Fruit fly (Drosophila melanogaster): ENCODE data around the gene ppk30.

ppk30 gene

dm6 chr3R:29675333-29675732 is 6.4 kb downstream of the ppk30 start, which contains the start of the genes Bub3 and Cap-D2 (continued):
- TF ChIP-seq Rel (GFP tag; optimal IDR thresholded peaks at IDR 0.05) = no peak
- peak; percentile 19 for TF ChIP-seq Rel (tag; optimal IDR thresholded peaks at IDR 0.05)
- peak; percentile 55 for TF ChIP-seq HLH106 (tag; optimal IDR thresholded peaks at IDR 0.05)
- TF ChIP-seq CG9705 (GFP tag; optimal IDR thresholded peaks at IDR 0.05) = no peak
- peak; percentile 69 for TF ChIP-seq rgr (GFP tag; optimal IDR thresholded peaks at IDR 0.05)
- TF ChIP-seq Myc (optimal IDR thresholded peaks at IDR 0.05) = peak; percentile 28
- no peak for TF ChIP-seq jim (GFP tag; optimal IDR thresholded peaks at IDR 0.05)
- no peak for TF ChIP-seq N (GFP tag; optimal IDR thresholded peaks at IDR 0.05)
- TF ChIP-seq Dif (GFP tag; optimal IDR thresholded peaks at IDR 0.05; ENCODE audit: partially characterized antibody) = no peak
- TF ChIP-seq Dfd (GFP tag; optimal IDR thresholded peaks at IDR 0.05) = no peak
- peak; percentile 70 for TF ChIP-seq ey (GFP tag; optimal IDR thresholded peaks at IDR 0.05)
- TF ChIP-seq lola (GFP tag; optimal IDR thresholded peaks at IDR 0.05) = no peak

- TF ChIP-seq br (GFP tag; optimal IDR thresholded peaks at IDR 0.05) (no peak), HLH106 (tag; optimal IDR thresholded peaks at IDR 0.05) (no peak), Mio (GFP tag; optimal IDR thresholded peaks at IDR 0.05) (no peak), Dfd (GFP tag; optimal IDR thresholded peaks at IDR 0.05) (no peak), brk (GFP tag; optimal IDR thresholded peaks at IDR 0.05) (no peak), Hr83 (GFP tag; optimal IDR thresholded peaks at IDR 0.05; ENCODE audit: poor library complexity, severe bottlenecking) (no peak), pan (optimal IDR thresholded peaks at IDR 0.05) (no peak), usp (GFP tag; optimal IDR thresholded peaks at IDR 0.05) (no peak), CrebA (GFP tag; optimal IDR thresholded peaks at IDR 0.05; ENCODE audit: borderline replicate concordance) (no peak)
These were observed 12.3 kb downstream of the ppk30 start for dm6 chr3R:29681241-29681640.

- no peak for TF ChIP-seq usp (GFP tag; optimal IDR thresholded peaks at IDR 0.05)
- TF ChIP-seq sv (GFP tag; optimal IDR thresholded peaks at IDR 0.05) = no peak
- peak; percentile 65 for TF ChIP-seq Myc (optimal IDR thresholded peaks at IDR 0.05)
- no peak for TF ChIP-seq CG9705 (GFP tag; optimal IDR thresholded peaks at IDR 0.05)
- no peak for TF ChIP-seq dsf (GFP tag; optimal IDR thresholded peaks at IDR 0.05; ENCODE audit: borderline replicate concordance)
- TF ChIP-seq sage (GFP tag; optimal IDR thresholded peaks at IDR 0.05) = no peak
- no peak for TF ChIP-seq brk (GFP tag; optimal IDR thresholded peaks at IDR 0.05)
- TF ChIP-seq Mio (GFP tag; optimal IDR thresholded peaks at IDR 0.05) = no peak
- no peak for TF ChIP-seq dl (GFP tag; optimal IDR thresholded peaks at IDR 0.05; ENCODE audit: insufficient read depth in 1 of 2, partially characterized antibody in 2 of 2)
- no peak for TF ChIP-seq dmrt93B (GFP tag; optimal IDR thresholded peaks at IDR 0.05)
- no peak for TF ChIP-seq rgr (GFP tag; optimal IDR thresholded peaks at IDR 0.05)
- no peak for TF ChIP-seq lola (GFP tag; optimal IDR thresholded peaks at IDR 0.05)
- no peak for TF ChIP-seq ey (GFP tag; optimal IDR thresholded peaks at IDR 0.05)
- peak; percentile 66 for TF ChIP-seq Dif (GFP tag; optimal IDR thresholded peaks at IDR 0.05; ENCODE audit: partially characterized antibody)
- no peak for TF ChIP-seq Rel (GFP tag; optimal IDR thresholded peaks at IDR 0.05)
- no peak for TF ChIP-seq Rel (tag; optimal IDR thresholded peaks at IDR 0.05)
- TF ChIP-seq Hr78 (GFP tag; optimal IDR thresholded peaks at IDR 0.05) = no peak
- peak; percentile 7 for TF ChIP-seq N (GFP tag; optimal IDR thresholded peaks at IDR 0.05)
- no peak for TF ChIP-seq pan (optimal IDR thresholded peaks at IDR 0.05)
These were observed 13.2 kb downstream of the ppk30 start, which contains the start of the genes CG7582 and Gycalpha99B for dm6 chr3R:29682152-29682600. Gene CG7582 (minus strand): TSS chr3R:29682278. Gene Gycalpha99B (plus strand): TSS chr3R:29682503.

dm6 chr3R:29686698-29687097 is 17.7 kb downstream of the ppk30 start:
- TF ChIP-seq N (GFP tag; optimal IDR thresholded peaks at IDR 0.05) = no peak
- no peak for TF ChIP-seq Dfd (GFP tag; optimal IDR thresholded peaks at IDR 0.05)
- TF ChIP-seq h (GFP tag; optimal IDR thresholded peaks at IDR 0.05) = no peak
- TF ChIP-seq GATAd (GFP tag; optimal IDR thresholded peaks at IDR 0.05) = no peak
- no peak for TF ChIP-seq CG32264 (GFP tag; optimal IDR thresholded peaks at IDR 0.05)
- TF ChIP-seq Vsx2 (GFP tag; optimal IDR thresholded peaks at IDR 0.05; ENCODE audit: partially characterized antibody) = no peak
- no peak for TF ChIP-seq psq (GFP tag; optimal IDR thresholded peaks at IDR 0.05)

- TF ChIP-seq Dif (GFP tag; optimal IDR thresholded peaks at IDR 0.05; ENCODE audit: partially characterized antibody) = no peak
- no peak for TF ChIP-seq Hr83 (GFP tag; optimal IDR thresholded peaks at IDR 0.05; ENCODE audit: poor library complexity, severe bottlenecking)
- TF ChIP-seq Dfd (GFP tag; optimal IDR thresholded peaks at IDR 0.05) = no peak
- no peak for TF ChIP-seq GATAd (GFP tag; optimal IDR thresholded peaks at IDR 0.05)
- TF ChIP-seq dl (GFP tag; optimal IDR thresholded peaks at IDR 0.05; ENCODE audit: insufficient read depth in 1 of 2, partially characterized antibody in 2 of 2) = no peak
- TF ChIP-seq rgr (GFP tag; optimal IDR thresholded peaks at IDR 0.05) = no peak
- no peak for TF ChIP-seq brk (GFP tag; optimal IDR thresholded peaks at IDR 0.05)
- TF ChIP-seq dsf (GFP tag; optimal IDR thresholded peaks at IDR 0.05; ENCODE audit: borderline replicate concordance) = no peak
- no peak for TF ChIP-seq OdsH (GFP tag; optimal IDR thresholded peaks at IDR 0.05)
- no peak for TF ChIP-seq pan (optimal IDR thresholded peaks at IDR 0.05)
- TF ChIP-seq psq (GFP tag; optimal IDR thresholded peaks at IDR 0.05) = no peak
- no peak for TF ChIP-seq dmrt93B (GFP tag; optimal IDR thresholded peaks at IDR 0.05)
- TF ChIP-seq ey (GFP tag; optimal IDR thresholded peaks at IDR 0.05) = no peak
- no peak for TF ChIP-seq Myc (optimal IDR thresholded peaks at IDR 0.05)
- TF ChIP-seq Mio (GFP tag; optimal IDR thresholded peaks at IDR 0.05) = no peak
- TF ChIP-seq usp (GFP tag; optimal IDR thresholded peaks at IDR 0.05) = no peak
- no peak for TF ChIP-seq CG32264 (GFP tag; optimal IDR thresholded peaks at IDR 0.05)
- TF ChIP-seq Jra (GFP tag; optimal IDR thresholded peaks at IDR 0.05) = no peak
- TF ChIP-seq Abd-B (GFP tag; optimal IDR thresholded peaks at IDR 0.05) = no peak
- no peak for TF ChIP-seq sv (GFP tag; optimal IDR thresholded peaks at IDR 0.05)
These were observed 20.3 kb downstream of the ppk30 start, which contains the start of gene Obp99c for dm6 chr3R:29689211-29689610. Gene Obp99c (minus strand): TSS chr3R:29689311.
